Fruit fly (Drosophila melanogaster) whole organism, embryonic: Measurements from ENCODE around the gene Plzf.
A peak's percentile ranks its signal among the peaks of the same experiment; 100 is the strongest.

Experiments used
- ATbp ChIP-seq: fragments of 200-800 bp; sonication (Bioruptor generic); optimal IDR thresholded peaks from 2 replicates; lab custom pipeline; 2017; ENCODE audit warnings: missing biosample characterization, mild to moderate bottlenecking, missing genetic modification characterization, missing genetic modification reagents
- B-H1 ChIP-seq: fragments of 200-800 bp; sonication (Bioruptor generic); IDR thresholded peaks from 3 replicates; pipeline ENCODE4 v1.3.6; 2022; ENCODE audit warnings: missing biosample characterization, missing genetic modification characterization
- CG10462 ChIP-seq: fragments of 200-800 bp; sonication (Bioruptor generic); optimal IDR thresholded peaks from 2 replicates; lab custom pipeline; 2016; ENCODE audit warnings: missing biosample characterization, missing genetic modification characterization
- CG12104 ChIP-seq: fragments of 200-800 bp; sonication (Bioruptor generic); optimal IDR thresholded peaks from 3 replicates; lab custom pipeline; 2016; ENCODE audit warnings: missing biosample characterization, missing genetic modification characterization
- CG13424 ChIP-seq: fragments of 200-800 bp; sonication (Bioruptor generic); optimal IDR thresholded peaks from 2 replicates; lab custom pipeline; 2019; ENCODE audit warnings: missing biosample characterization, mild to moderate bottlenecking, missing genetic modification characterization, moderate library complexity
- CG13775 ChIP-seq: fragments of 200-800 bp; sonication (Bioruptor generic); optimal IDR thresholded peaks from 3 replicates; lab custom pipeline; 2017; ENCODE audit warnings: missing biosample characterization, mild to moderate bottlenecking, missing genetic modification characterization
- CG14014 ChIP-seq: fragments of 200-800 bp; sonication (Bioruptor generic); IDR thresholded peaks from 2 replicates; pipeline ENCODE4 v1.3.6; 2022; ENCODE audit warnings: missing biosample characterization, missing genetic modification characterization
- CG1602 ChIP-seq: fragments of 200-800 bp; sonication (Bioruptor generic); optimal IDR thresholded peaks from 3 replicates; lab custom pipeline; 2016; ENCODE audit warnings: missing biosample characterization, missing genetic modification characterization
- CG18011 ChIP-seq: fragments of 200-800 bp; sonication (Bioruptor generic); optimal IDR thresholded peaks from 2 replicates; lab custom pipeline; 2017; ENCODE audit warnings: missing biosample characterization, missing genetic modification characterization, mild to moderate bottlenecking, moderate library complexity, missing genotype
- CG18619 ChIP-seq: fragments of 200-800 bp; sonication (Bioruptor generic); optimal IDR thresholded peaks from 3 replicates; lab custom pipeline; 2017; ENCODE audit warnings: missing biosample characterization, mild to moderate bottlenecking, missing genetic modification characterization
- CG2120 ChIP-seq: fragments of 200-800 bp; sonication (Bioruptor generic); optimal IDR thresholded peaks from 3 replicates; lab custom pipeline; 2016; ENCODE audit warnings: missing biosample characterization, missing genetic modification characterization
- CG2712 ChIP-seq: fragments of 200-800 bp; optimal IDR thresholded peaks from 3 replicates; lab custom pipeline; 2019; ENCODE audit warnings: missing biosample characterization, mild to moderate bottlenecking, missing genetic modification characterization, moderate library complexity
- CG31388 ChIP-seq: fragments of 200-800 bp; sonication (Bioruptor generic); optimal IDR thresholded peaks from 2 replicates; lab custom pipeline; 2016; ENCODE audit warnings: missing biosample characterization, missing genetic modification characterization
- CG3163 ChIP-seq: fragments of 200-800 bp; sonication (Bioruptor generic); optimal IDR thresholded peaks from 3 replicates; lab custom pipeline; 2016; ENCODE audit warnings: missing biosample characterization, missing genetic modification characterization
- CG33213 ChIP-seq: fragments of 200-800 bp; sonication (Bioruptor generic); optimal IDR thresholded peaks from 3 replicates; lab custom pipeline; 2016; ENCODE audit warnings: missing biosample characterization, missing genetic modification characterization
- CG33557 ChIP-seq: fragments of 200-800 bp; sonication (Bioruptor generic); optimal IDR thresholded peaks from 2 replicates; lab custom pipeline; 2019; ENCODE audit warnings: missing biosample characterization, mild to moderate bottlenecking, missing genetic modification characterization, moderate library complexity
- CG43689 ChIP-seq: fragments of 200-800 bp; sonication (Bioruptor generic); IDR thresholded peaks from 2 replicates; pipeline ENCODE4 v1.3.6; 2022; ENCODE audit warnings: missing biosample characterization, missing genetic modification characterization
- CG4617 ChIP-seq: fragments of 200-800 bp; sonication (Bioruptor generic); optimal IDR thresholded peaks from 3 replicates; lab custom pipeline; 2016; ENCODE audit warnings: missing biosample characterization, missing genetic modification characterization, borderline replicate concordance
- CG6854 ChIP-seq: fragments of 200-800 bp; sonication (Bioruptor generic); optimal IDR thresholded peaks from 3 replicates; lab custom pipeline; 2017; ENCODE audit warnings: missing biosample characterization, mild to moderate bottlenecking, missing genetic modification characterization
- CG7372 ChIP-seq: fragments of 200-800 bp; sonication (Bioruptor generic); IDR thresholded peaks from 2 replicates; pipeline ENCODE4 v1.3.6; 2022; ENCODE audit warnings: missing biosample characterization, missing genetic modification characterization
- CG8089 ChIP-seq: fragments of 200-800 bp; sonication (Bioruptor generic); optimal IDR thresholded peaks from 3 replicates; lab custom pipeline; 2016; ENCODE audit warnings: missing biosample characterization, missing genetic modification characterization
- CG8281 ChIP-seq: fragments of 200-800 bp; sonication (Bioruptor generic); optimal IDR thresholded peaks from 2 replicates; lab custom pipeline; 2018; ENCODE audit warnings: missing biosample characterization, mild to moderate bottlenecking, missing genetic modification characterization, moderate library complexity
- CG8290 ChIP-seq, 3 experiments: fragments of 200-800 bp; sonication (Bioruptor generic); optimal IDR thresholded peaks; 2 replicates each; lab custom pipeline; 2016 to 2019; ENCODE audit warnings: missing biosample characterization in 3 of 3, missing genetic modification characterization in 3 of 3, mild to moderate bottlenecking in 2 of 3, moderate library complexity in 1 of 3
- Chrac-16 ChIP-seq: fragments of 200-800 bp; sonication (Bioruptor generic); optimal IDR thresholded peaks from 3 replicates; lab custom pipeline; 2016; ENCODE audit warnings: missing biosample characterization, missing genetic modification characterization
- D ChIP-seq, 2 experiments: fragments of 200-800 bp in 1 of 2; fragments of >200 bp in 1 of 2; sonication (Bioruptor generic) in 1 of 2; optimal IDR thresholded peaks; 2 replicates in 1 of 2; 3 replicates in 1 of 2; lab custom pipeline; 2017; ENCODE audit warnings: mild to moderate bottlenecking in 1 of 2, missing biosample characterization in 1 of 2, missing genetic modification characterization in 1 of 2, missing genetic modification reagents in 1 of 2
- Fer1 ChIP-seq: fragments of 200-800 bp; sonication (Bioruptor generic); optimal IDR thresholded peaks from 2 replicates; lab custom pipeline; 2017; ENCODE audit warnings: missing biosample characterization, mild to moderate bottlenecking, missing genetic modification characterization
- Fer3 ChIP-seq: fragments of 200-800 bp; sonication (Bioruptor generic); optimal IDR thresholded peaks from 2 replicates; lab custom pipeline; 2018; ENCODE audit warnings: missing biosample characterization, mild to moderate bottlenecking, missing genetic modification characterization, moderate library complexity
- Hand ChIP-seq: fragments of 200-800 bp; sonication (Bioruptor generic); optimal IDR thresholded peaks from 2 replicates; lab custom pipeline; 2017; ENCODE audit warnings: mild to moderate bottlenecking, missing biosample characterization, missing genetic modification reagents, missing genetic modification characterization
- HmgZ ChIP-seq: fragments of 200-800 bp; sonication (Bioruptor generic); optimal IDR thresholded peaks from 2 replicates; lab custom pipeline; 2018; ENCODE audit warnings: missing biosample characterization, mild to moderate bottlenecking, missing genetic modification characterization
- MTF-1 ChIP-seq: fragments of 200-800 bp; sonication (Bioruptor generic); optimal IDR thresholded peaks from 2 replicates; lab custom pipeline; 2018; ENCODE audit warnings: missing biosample characterization, mild to moderate bottlenecking, missing genetic modification characterization, borderline replicate concordance
- Ravus ChIP-seq: fragments of 200-800 bp; sonication (Bioruptor generic); IDR thresholded peaks from 2 replicates; pipeline ENCODE4 v1.3.6; 2022; ENCODE audit warnings: missing biosample characterization, missing genetic modification characterization
- Sox102F ChIP-seq: fragments of 200-800 bp; sonication (Bioruptor generic); optimal IDR thresholded peaks from 2 replicates; lab custom pipeline; 2018; ENCODE audit warnings: missing biosample characterization, mild to moderate bottlenecking, missing genetic modification characterization, moderate library complexity
- Tbp ChIP-seq: fragments of >200 bp; optimal IDR thresholded peaks from 2 replicates; lab custom pipeline; 2018; ENCODE audit warnings: missing biosample characterization, missing genetic modification characterization
- bab2 ChIP-seq: fragments of 200-800 bp; sonication (Bioruptor generic); optimal IDR thresholded peaks from 2 replicates; lab custom pipeline; 2016; ENCODE audit warnings: missing biosample characterization, missing genetic modification characterization
- bcd ChIP-seq: fragments of 200-800 bp; sonication (Bioruptor generic); optimal IDR thresholded peaks from 2 replicates; lab custom pipeline; 2017; ENCODE audit warnings: missing biosample characterization, mild to moderate bottlenecking, missing genetic modification characterization
- bsh ChIP-seq, 2 experiments: fragments of 200-800 bp; sonication (Bioruptor generic); optimal IDR thresholded peaks; 2 replicates each; lab custom pipeline; 2017 to 2018; ENCODE audit warnings: mild to moderate bottlenecking in 2 of 2, missing biosample characterization in 2 of 2, missing genetic modification characterization in 2 of 2, moderate library complexity in 1 of 2
- dan ChIP-seq: fragments of 200-800 bp; sonication (Bioruptor generic); IDR thresholded peaks from 2 replicates; pipeline ENCODE4 v1.3.6; 2022; ENCODE audit warnings: missing biosample characterization, missing genetic modification characterization
- dysf ChIP-seq: fragments of 200-800 bp; sonication (Bioruptor generic); IDR thresholded peaks from 3 replicates; pipeline ENCODE4 v1.3.6; 2022; ENCODE audit warnings: missing biosample characterization, missing genetic modification characterization
- exex ChIP-seq: fragments of 200-800 bp; sonication (Bioruptor generic); optimal IDR thresholded peaks from 4 replicates; lab custom pipeline; 2018; ENCODE audit warnings: missing biosample characterization, mild to moderate bottlenecking, missing genetic modification characterization, moderate library complexity
- fd102C ChIP-seq: fragments of 200-800 bp; sonication (Bioruptor generic); optimal IDR thresholded peaks from 2 replicates; lab custom pipeline; 2018; ENCODE audit warnings: missing biosample characterization, mild to moderate bottlenecking, missing genetic modification characterization, moderate library complexity
- fd64A ChIP-seq: fragments of 200-800 bp; sonication (Bioruptor generic); optimal IDR thresholded peaks from 3 replicates; lab custom pipeline; 2018; ENCODE audit warnings: missing biosample characterization, mild to moderate bottlenecking, missing genetic modification characterization
- ind ChIP-seq: fragments of 200-800 bp; sonication (Bioruptor generic); optimal IDR thresholded peaks from 3 replicates; lab custom pipeline; 2016; ENCODE audit warnings: missing biosample characterization, missing genetic modification characterization
- lilli ChIP-seq: fragments of 200-800 bp; sonication (Bioruptor generic); optimal IDR thresholded peaks from 3 replicates; lab custom pipeline; 2016; ENCODE audit warnings: missing biosample characterization, missing genetic modification characterization
- nerfin-2 ChIP-seq: fragments of 200-800 bp; sonication (Bioruptor generic); IDR thresholded peaks from 2 replicates; pipeline ENCODE4 v1.3.6; 2022; ENCODE audit warnings: missing biosample characterization, missing genetic modification characterization; ENCODE audit not compliant: partially characterized antibody
- repo ChIP-seq: fragments of 200-800 bp; sonication (Bioruptor generic); optimal IDR thresholded peaks from 2 replicates; lab custom pipeline; 2016; ENCODE audit warnings: missing biosample characterization, missing genetic modification characterization
- seq ChIP-seq: fragments of 200-800 bp; sonication (Bioruptor generic); IDR thresholded peaks from 2 replicates; pipeline ENCODE4 v1.3.6; 2022; ENCODE audit warnings: missing biosample characterization, missing genetic modification characterization
- slou ChIP-seq: fragments of 200-800 bp; sonication (Bioruptor generic); optimal IDR thresholded peaks from 3 replicates; lab custom pipeline; 2016; ENCODE audit warnings: missing biosample characterization, missing genetic modification characterization
- sob ChIP-seq: fragments of 200-800 bp; sonication (Bioruptor generic); IDR thresholded peaks from 2 replicates; pipeline ENCODE4 v1.3.6; 2022; ENCODE audit warnings: missing biosample characterization, missing genetic modification characterization
- vvl ChIP-seq: fragments of 200-800 bp; sonication (Bioruptor generic); IDR thresholded peaks from 2 replicates; pipeline ENCODE4 v1.3.6; 2022; ENCODE audit warnings: missing biosample characterization, missing genetic modification characterization
- zf30C ChIP-seq: fragments of 200-800 bp; sonication (Bioruptor generic); optimal IDR thresholded peaks from 3 replicates; lab custom pipeline; 2018; ENCODE audit warnings: missing biosample characterization, mild to moderate bottlenecking, missing genetic modification characterization

Gene Plzf

DNA sequence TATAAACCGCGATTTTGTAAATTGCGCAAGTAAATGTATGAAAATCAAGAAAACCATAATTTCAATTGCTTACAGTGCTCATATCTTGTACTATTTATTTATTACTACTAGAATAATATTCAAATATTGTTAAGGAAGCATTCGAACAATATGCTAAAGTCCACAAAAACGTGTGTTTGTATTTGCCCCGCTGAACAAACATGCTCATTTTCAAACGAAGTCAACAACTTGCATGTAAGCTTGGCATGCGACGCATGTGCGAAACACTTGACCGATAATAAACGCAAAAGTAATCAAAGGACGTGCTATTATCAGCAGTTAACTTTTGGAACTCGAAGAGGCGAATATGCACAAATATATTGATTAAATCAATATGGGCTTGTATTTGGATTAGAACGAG, 27.5 kb downstream of the Plzf start (continued):
- TF ChIP-seq seq (GFP tag; lab: Robert Waterston, UW) (peak; percentile 78), CG8281 (tag; lab: Kevin White, UChicago) (peak; percentile 33), nerfin-2 (GFP tag; lab: Robert Waterston, UW) (no peak), fd64A (GFP tag; lab: Kevin White, UChicago) (peak; percentile 84), CG33557 (GFP tag; lab: Kevin White, UChicago) (peak; percentile 81), Chrac-16 (no peak), Fer3 (tag; lab: Kevin White, UChicago) (peak; percentile 73), Sox102F (peak; percentile 77), zf30C (no peak), bsh (GFP tag; optimal IDR thresholded peaks at IDR 0.05; lab: Kevin White, UChicago) (peak in 1 of 2 experiments; percentile 87), CG14014 (peak; percentile 60; the same call in 1 of the 2 replicates), repo (GFP tag; lab: Kevin White, UChicago) (no peak), CG7372 (no peak), CG33213 (GFP tag; lab: Kevin White, UChicago) (peak; percentile 23), Tbp (no peak), ind (GFP tag; lab: Kevin White, UChicago) (no peak), CG18619 (peak; percentile 76), CG18011 (GFP tag; lab: Kevin White, UChicago) (peak; percentile 42), CG13775 (peak; percentile 26), dan (GFP tag; lab: Robert Waterston, UW) (no peak), CG13424 (tag; lab: Kevin White, UChicago) (peak; percentile 58), slou (GFP tag; lab: Kevin White, UChicago) (no peak), CG1602 (GFP tag; lab: Kevin White, UChicago) (peak; percentile 22), bcd (GFP tag; lab: Kevin White, UChicago) (peak; percentile 34), Hand (GFP tag; lab: Kevin White, UChicago) (peak; percentile 42), CG3163 (GFP tag; lab: Kevin White, UChicago) (no peak), D (optimal IDR thresholded peaks at IDR 0.05; lab: Kevin White, UChicago) (no peak), D (GFP tag; optimal IDR thresholded peaks at IDR 0.05; lab: Kevin White, UChicago) (no peak), CG2712 (tag; lab: Kevin White, UChicago) (peak; percentile 26), HmgZ (tag; lab: Kevin White, UChicago) (peak; percentile 60), Fer1 (GFP tag; lab: Kevin White, UChicago) (peak; percentile 59), CG12104 (GFP tag; lab: Kevin White, UChicago) (peak; percentile 32), ATbp (GFP tag; lab: Kevin White, UChicago) (peak; percentile 93), CG43689 (GFP tag; lab: Robert Waterston, UW) (no peak), CG8089 (GFP tag; lab: Kevin White, UChicago) (peak; percentile 44), bab2 (GFP tag; lab: Kevin White, UChicago) (peak; percentile 84), CG6854 (GFP tag; lab: Kevin White, UChicago) (peak; percentile 48), CG31388 (GFP tag; lab: Kevin White, UChicago) (no peak), lilli (GFP tag; lab: Kevin White, UChicago) (peak; percentile 26), exex (tag; lab: Kevin White, UChicago) (peak; percentile 4), B-H1 (peak; percentile 11; the same call in 1 of the 3 replicates), dysf (GFP tag; lab: Robert Waterston, UW) (peak; percentile 47; the same call in 2 of the 3 replicates), CG10462 (GFP tag; lab: Kevin White, UChicago) (peak; percentile 56), sob (GFP tag; lab: Robert Waterston, UW) (peak; percentile 60; the same call in 1 of the 2 replicates), MTF-1 (GFP tag; lab: Kevin White, UChicago) (peak; percentile 78), CG2120 (GFP tag; lab: Kevin White, UChicago) (peak; percentile 52), CG8290 (GFP tag; optimal IDR thresholded peaks at IDR 0.05; lab: Kevin White, UChicago) (no peak), CG8290 (tag; optimal IDR thresholded peaks at IDR 0.05; lab: Kevin White, UChicago) (peak; percentile 47 to 91), Ravus (GFP tag; lab: Robert Waterston, UW) (no peak), fd102C (GFP tag; lab: Kevin White, UChicago) (peak; percentile 19), CG4617 (no peak), vvl (GFP tag; lab: Robert Waterston, UW) (peak; percentile 45)
